Worm (Caenorhabditis elegans) whole organism, mixed stage, embryonic: ENCODE measurements around the gene K08D8.2.

Experiments
- M03D4.4 ChIP-seq: sonication (generic microtip); optimal IDR thresholded peaks from 2 replicates; lab custom pipeline; 2017; ENCODE audit warnings: mild to moderate bottlenecking, missing genetic modification characterization, missing compliant biosample characterization
- blmp-1 ChIP-seq: fragments of 150-350 bp; optimal IDR thresholded peaks from 2 replicates; lab custom pipeline; 2014; ENCODE audit warnings: missing biosample characterization, missing genetic modification characterization
- ceh-43 ChIP-seq: fragments of 200-800 bp; sonication (Bioruptor generic); optimal IDR thresholded peaks from 2 replicates; lab custom pipeline; 2018; ENCODE audit warnings: mild to moderate bottlenecking, missing genetic modification characterization, moderate library complexity, missing compliant biosample characterization
- ceh-83 ChIP-seq: fragments of 200-800 bp; sonication (Bioruptor generic); optimal IDR thresholded peaks from 2 replicates; lab custom pipeline; 2018; ENCODE audit warnings: mild to moderate bottlenecking, missing genetic modification characterization, missing compliant biosample characterization
- ces-1 ChIP-seq: fragments of 150-350 bp; optimal IDR thresholded peaks from 2 replicates; lab custom pipeline; 2014; ENCODE audit warnings: missing biosample characterization, missing genetic modification reagents, missing genetic modification characterization
- cnd-1 ChIP-seq: fragments of 200-800 bp; sonication (Bioruptor generic); optimal IDR thresholded peaks from 2 replicates; lab custom pipeline; 2018; ENCODE audit warnings: mild to moderate bottlenecking, missing genetic modification characterization, missing compliant biosample characterization
- drap-1 ChIP-seq: fragments of 200-800 bp; sonication (Bioruptor generic); optimal IDR thresholded peaks from 3 replicates; lab custom pipeline; 2018; ENCODE audit warnings: mild to moderate bottlenecking, missing genetic modification characterization, missing compliant biosample characterization
- elt-1 ChIP-seq: sonication (generic microtip); optimal IDR thresholded peaks from 2 replicates; lab custom pipeline; 2017; ENCODE audit warnings: missing genetic modification characterization, mild to moderate bottlenecking, missing compliant biosample characterization, antibody characterized with exemption, moderate library complexity, borderline replicate concordance; ENCODE audit not compliant: insufficient read depth
- elt-3 ChIP-seq: fragments of 150-350 bp; optimal IDR thresholded peaks from 2 replicates; lab custom pipeline; 2014; ENCODE audit warnings: missing biosample characterization, missing genetic modification characterization
- flh-1 ChIP-seq: fragments of 200-800 bp; sonication (Bioruptor generic); optimal IDR thresholded peaks from 2 replicates; lab custom pipeline; 2018; ENCODE audit warnings: mild to moderate bottlenecking, missing genetic modification characterization, moderate library complexity, missing compliant biosample characterization
- ham-2 ChIP-seq: fragments of 200-800 bp; sonication (Bioruptor generic); optimal IDR thresholded peaks from 2 replicates; lab custom pipeline; 2018; ENCODE audit warnings: mild to moderate bottlenecking, missing genetic modification characterization, missing compliant biosample characterization
- hlh-1 ChIP-seq: fragments of 150-350 bp; optimal IDR thresholded peaks from 2 replicates; lab custom pipeline; 2014; ENCODE audit warnings: missing biosample characterization, missing genetic modification reagents, missing genetic modification characterization
- lin-13 ChIP-seq: fragments of 150-350 bp; optimal IDR thresholded peaks from 2 replicates; lab custom pipeline; 2014; ENCODE audit warnings: missing biosample characterization, missing genetic modification characterization
- lin-32 ChIP-seq: fragments of 200-800 bp; sonication (Bioruptor generic); optimal IDR thresholded peaks from 2 replicates; lab custom pipeline; 2018; ENCODE audit warnings: mild to moderate bottlenecking, missing genetic modification characterization, missing compliant biosample characterization
- lsy-2 ChIP-seq: fragments of 150-350 bp; optimal IDR thresholded peaks from 2 replicates; lab custom pipeline; 2014; ENCODE audit warnings: missing biosample characterization, missing genetic modification characterization
- mab-5 ChIP-seq: fragments of 150-350 bp; optimal IDR thresholded peaks from 2 replicates; lab custom pipeline; 2014; ENCODE audit warnings: missing biosample characterization, missing genetic modification characterization
- mep-1 ChIP-seq: fragments of 150-350 bp; optimal IDR thresholded peaks from 2 replicates; lab custom pipeline; 2017; ENCODE audit warnings: missing biosample characterization, missing genetic modification reagents, missing genetic modification characterization, inconsistent platforms
- mls-2 ChIP-seq: sonication (generic microtip); optimal IDR thresholded peaks from 2 replicates; lab custom pipeline; 2016; ENCODE audit warnings: mild to moderate bottlenecking, missing genetic modification characterization, moderate library complexity, missing compliant biosample characterization
- nhr-12 ChIP-seq: fragments of 150-350 bp; optimal IDR thresholded peaks from 2 replicates; lab custom pipeline; 2014; ENCODE audit warnings: missing biosample characterization, missing genetic modification characterization
- nhr-2 ChIP-seq: fragments of 150-350 bp; optimal IDR thresholded peaks from 2 replicates; lab custom pipeline; 2014; ENCODE audit warnings: missing biosample characterization, missing genetic modification characterization
- nhr-237 ChIP-seq: fragments of 150-350 bp; optimal IDR thresholded peaks from 2 replicates; lab custom pipeline; 2014; ENCODE audit warnings: missing biosample characterization, missing genetic modification characterization
- nhr-28 ChIP-seq: fragments of 150-350 bp; optimal IDR thresholded peaks from 2 replicates; lab custom pipeline; 2014; ENCODE audit warnings: missing biosample characterization, missing genetic modification characterization
- nhr-76 ChIP-seq: sonication (generic microtip); optimal IDR thresholded peaks from 2 replicates; lab custom pipeline; 2017; ENCODE audit warnings: missing biosample characterization, missing genetic modification characterization
- pha-4 ChIP-seq: fragments of 150-350 bp; optimal IDR thresholded peaks from 2 replicates; lab custom pipeline; 2018; ENCODE audit warnings: missing biosample characterization, missing genetic modification reagents, missing genetic modification characterization
- sem-2 ChIP-seq: fragments of 200-800 bp; sonication (Bioruptor generic); optimal IDR thresholded peaks from 2 replicates; lab custom pipeline; 2018; ENCODE audit warnings: mild to moderate bottlenecking, missing genetic modification characterization, missing compliant biosample characterization
- snpc-4 ChIP-seq: fragments of 150-350 bp; optimal IDR thresholded peaks from 2 replicates; lab custom pipeline; 2014; ENCODE audit warnings: missing biosample characterization, missing genetic modification characterization
- tbx-8 ChIP-seq: fragments of 200-800 bp; sonication (Bioruptor generic); optimal IDR thresholded peaks from 2 replicates; lab custom pipeline; 2018; ENCODE audit warnings: mild to moderate bottlenecking, missing genetic modification characterization, moderate library complexity, missing compliant biosample characterization
- unc-120 ChIP-seq: sonication (generic microtip); optimal IDR thresholded peaks from 2 replicates; lab custom pipeline; 2017; ENCODE audit warnings: missing genetic modification characterization, missing compliant biosample characterization; ENCODE audit not compliant: poor library complexity, severe bottlenecking
- unc-62 ChIP-seq: fragments of 150-350 bp; optimal IDR thresholded peaks from 2 replicates; lab custom pipeline; 2014; ENCODE audit warnings: missing biosample characterization, missing genetic modification reagents, missing genetic modification characterization
- zip-8 ChIP-seq: fragments of 150-350 bp; optimal IDR thresholded peaks from 2 replicates; lab custom pipeline; 2014; ENCODE audit warnings: missing biosample characterization, missing genetic modification characterization

Gene K08D8.2

DNA sequence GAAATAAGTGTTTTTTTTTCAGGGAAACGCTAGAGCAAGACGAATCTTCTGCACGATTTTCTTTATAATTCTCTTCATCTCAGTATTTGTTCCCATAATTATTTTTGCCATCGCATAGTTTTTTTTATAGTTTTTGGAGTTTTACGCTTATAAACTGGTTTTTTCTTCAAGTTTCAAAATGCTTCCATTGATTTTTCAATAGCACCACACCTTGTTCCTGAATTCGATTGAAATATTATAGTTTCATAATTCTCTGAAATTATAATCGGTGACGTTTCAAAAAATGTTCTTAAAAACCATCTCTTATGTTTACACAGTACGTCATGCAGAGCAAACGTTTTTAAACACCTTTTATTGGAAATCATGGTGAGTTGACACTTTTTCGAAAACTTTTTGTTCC lies 9.7 kb upstream of the K08D8.2 start, which contains the start of gene K08D8.12:
TSS of gene K08D8.12 (plus strand) at position 301 of the 400 bp plus-strand sequence.
- TF ChIP-seq hlh-1 (tag; lab: Kevin White, UChicago) (no peak), mab-5 (tag; lab: Kevin White, UChicago) (no peak), zip-8 (tag; lab: Kevin White, UChicago) (no peak), lin-32 (no peak), elt-1 (tag; lab: Kevin White, UChicago) (no peak), nhr-237 (no peak), unc-120 (no peak), ces-1 (GFP tag; lab: Kevin White, UChicago) (no peak)

DNA sequence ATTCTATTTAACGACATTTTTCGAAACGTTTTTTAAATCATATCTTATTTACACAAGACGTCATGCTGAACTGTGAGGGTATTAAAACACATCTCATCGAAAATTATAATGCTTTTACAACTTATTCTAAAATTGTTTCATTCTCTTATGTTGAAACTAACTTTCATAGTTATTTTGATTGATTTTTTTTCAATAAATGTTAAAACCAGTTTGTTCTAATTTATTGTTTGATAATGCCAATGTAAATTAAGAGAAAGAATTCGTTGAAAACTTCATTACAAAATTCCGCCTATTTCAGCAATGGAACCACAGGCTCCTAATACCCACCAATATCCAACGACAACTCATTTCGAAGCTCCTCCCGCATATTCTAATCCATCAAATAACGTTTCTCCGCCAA lies 7.9 kb upstream of the K08D8.2 start, which contains the start of gene K08D8.11:
TSS of gene K08D8.11 (plus strand) at position 301 of the 400 bp plus-strand sequence.
- no peak for TF ChIP-seq tbx-8 (GFP tag; lab: Kevin White, UChicago)
- no peak for TF ChIP-seq lin-13 (tag; lab: Kevin White, UChicago)
- no peak for TF ChIP-seq drap-1
- no peak for TF ChIP-seq nhr-2 (tag; lab: Kevin White, UChicago)
- no peak for TF ChIP-seq ham-2

DNA sequence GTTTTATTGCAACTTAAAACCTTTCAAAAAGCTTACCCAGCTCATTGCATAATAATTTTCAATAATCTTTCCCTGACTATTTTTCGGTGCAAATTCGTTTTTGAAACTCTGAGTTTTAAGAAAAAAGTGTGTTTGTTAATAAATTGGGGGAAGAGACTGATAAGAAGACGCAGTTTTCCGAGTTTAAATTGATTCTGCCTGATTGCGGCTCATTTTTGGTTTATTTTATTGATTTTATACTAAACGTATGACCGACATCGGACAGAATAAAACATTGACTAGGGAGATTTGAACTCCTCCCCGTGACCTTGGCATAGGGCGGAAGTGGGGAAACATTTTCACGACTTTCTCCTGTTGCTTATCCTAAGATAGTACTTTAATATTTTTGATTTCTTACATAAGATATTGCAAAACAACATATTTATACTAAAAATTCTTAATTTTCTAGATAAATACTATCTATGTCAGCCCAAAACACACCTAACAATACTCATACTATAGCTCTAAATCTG lies 6.4 kb upstream of the K08D8.2 start, which contains the start of gene K08D8.7:
TSS of gene K08D8.7 (plus strand) at position 462 of the 512 bp plus-strand sequence.
- TF ChIP-seq mab-5 (tag; lab: Kevin White, UChicago), result no peak
- TF ChIP-seq, all 35 proteins: peak for 0

DNA sequence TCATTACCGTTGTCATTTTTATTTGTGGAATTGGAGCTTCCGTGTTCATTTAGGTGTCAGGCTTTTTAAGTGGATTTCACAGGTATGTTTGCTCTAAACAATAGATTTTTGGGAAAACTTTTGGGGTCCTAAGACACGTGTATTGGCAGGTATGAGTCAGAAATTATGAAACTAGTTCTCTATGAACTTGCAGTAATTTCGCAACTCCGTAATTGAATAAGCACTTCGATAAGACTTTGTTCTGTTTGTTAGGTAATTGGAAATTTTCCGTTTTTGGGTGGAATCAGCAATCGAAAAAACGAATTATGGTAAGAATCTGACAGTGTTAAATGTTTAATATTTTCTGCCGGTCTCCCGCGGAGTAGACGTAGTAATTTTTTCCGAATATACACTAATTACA lies 5.7 kb upstream of the K08D8.2 start:
- no peak for TF ChIP-seq elt-3 (tag; lab: Kevin White, UChicago)
- TF ChIP-seq drap-1, result no peak
- TF ChIP-seq lsy-2 (tag; lab: Kevin White, UChicago), result no peak
- no peak for TF ChIP-seq nhr-28
- TF ChIP-seq lin-32, result no peak
- no peak for TF ChIP-seq mls-2 (tag; lab: Kevin White, UChicago)
- no peak for TF ChIP-seq ceh-43 (GFP tag; lab: Kevin White, UChicago)
- TF ChIP-seq unc-120, result no peak
- TF ChIP-seq nhr-76 (tag; lab: Kevin White, UChicago), result no peak
- TF ChIP-seq zip-8 (tag; lab: Kevin White, UChicago), result no peak
- TF ChIP-seq nhr-12, result no peak
- TF ChIP-seq blmp-1 (tag; lab: Kevin White, UChicago), result no peak
- TF ChIP-seq M03D4.4 (tag; lab: Kevin White, UChicago), result no peak
- TF ChIP-seq flh-1, result no peak
- no peak for TF ChIP-seq unc-62 (GFP tag; lab: Kevin White, UChicago)

DNA sequence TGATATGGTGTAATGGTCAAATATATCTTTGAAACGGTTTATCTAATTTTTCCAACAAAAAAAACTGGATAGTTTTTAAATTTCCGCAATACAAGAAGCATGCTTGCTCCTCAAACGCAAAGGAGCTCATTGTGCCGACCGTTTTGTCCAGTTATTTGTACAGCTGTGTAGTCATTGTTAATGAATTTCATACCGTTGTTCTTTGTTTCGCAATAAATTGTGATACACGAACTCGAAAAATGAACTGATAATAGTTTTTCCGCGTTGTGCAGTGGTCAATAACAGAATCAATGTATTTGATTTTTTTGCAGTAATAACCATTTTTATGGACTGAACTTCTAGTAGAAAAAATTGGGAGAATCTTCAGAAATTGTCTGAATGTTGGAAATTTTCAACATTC lies 4.0 kb upstream of the K08D8.2 start:
- TF ChIP-seq elt-3 (tag; lab: Kevin White, UChicago) (no peak), nhr-237 (no peak), snpc-4 (no peak), unc-62 (GFP tag; lab: Kevin White, UChicago) (no peak), ham-2 (no peak), mls-2 (tag; lab: Kevin White, UChicago) (no peak), nhr-12 (no peak), pha-4 (tag; lab: Kevin White, UChicago) (no peak), mep-1 (tag; lab: Kevin White, UChicago) (no peak), ceh-83 (no peak), tbx-8 (GFP tag; lab: Kevin White, UChicago) (no peak), sem-2 (no peak), cnd-1 (tag; lab: Kevin White, UChicago) (no peak), elt-1 (tag; lab: Kevin White, UChicago) (no peak), lsy-2 (tag; lab: Kevin White, UChicago) (no peak), nhr-76 (tag; lab: Kevin White, UChicago) (no peak)
- TF ChIP-seq, all 35 proteins: peak for 0

DNA sequence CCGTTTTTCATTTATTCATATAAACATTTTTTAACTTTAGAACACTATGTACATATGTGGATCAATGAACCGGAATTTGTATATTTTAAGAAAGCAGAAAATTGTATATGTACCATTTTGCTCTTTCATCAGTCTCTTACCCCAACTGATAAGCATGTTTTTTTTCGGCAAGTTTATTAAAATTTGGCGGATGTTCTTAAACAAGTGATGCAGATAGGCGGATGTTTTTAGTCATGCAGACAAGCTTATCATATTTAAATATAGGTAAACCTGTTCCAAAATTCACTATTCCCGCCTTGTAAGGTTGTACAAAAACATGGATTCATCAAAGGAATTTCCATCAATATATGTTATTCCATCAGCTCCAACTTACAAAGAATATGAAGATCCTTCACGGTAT lies 3.5 kb upstream of the K08D8.2 start, which contains the start of gene K08D8.9:
TSS of gene K08D8.9 (plus strand) at position 301 of the 400 bp plus-strand sequence.
- TF ChIP-seq flh-1, result no peak
